Fruit fly (Drosophila melanogaster) whole organism, adult: Measurements from ENCODE around the gene neb.
A peak's percentile ranks its signal among the peaks of the same experiment; 100 is the strongest.

Experiments
- CG11617 ChIP-seq: fragments of 200-800 bp; sonication (Bioruptor generic); optimal IDR thresholded peaks from 2 replicates; lab custom pipeline; 2017; ENCODE audit warnings: mild to moderate bottlenecking, missing biosample characterization, missing genetic modification reagents, missing genetic modification characterization
- CG12768 ChIP-seq: fragments of 200-800 bp; sonication (Bioruptor generic); optimal IDR thresholded peaks from 2 replicates; lab custom pipeline; 2017; ENCODE audit warnings: missing biosample characterization, missing genetic modification characterization, mild to moderate bottlenecking, moderate library complexity, missing genetic modification reagents
- CG14711 ChIP-seq: fragments of 200-800 bp; sonication (Bioruptor generic); optimal IDR thresholded peaks from 2 replicates; lab custom pipeline; 2018; ENCODE audit warnings: missing biosample characterization, mild to moderate bottlenecking, missing genetic modification characterization, moderate library complexity
- CG1620 ChIP-seq: fragments of 200-800 bp; sonication (Bioruptor generic); optimal IDR thresholded peaks from 2 replicates; lab custom pipeline; 2016; ENCODE audit warnings: missing biosample characterization, missing genetic modification characterization
- CG5204 ChIP-seq: fragments of 200-800 bp; sonication (Bioruptor generic); optimal IDR thresholded peaks from 2 replicates; lab custom pipeline; 2016; ENCODE audit warnings: missing biosample characterization, missing genetic modification characterization
- Hr96 ChIP-seq: fragments of 200-800 bp; sonication (Bioruptor generic); optimal IDR thresholded peaks from 2 replicates; lab custom pipeline; 2016; ENCODE audit warnings: missing biosample characterization, missing genetic modification characterization
- Mnt ChIP-seq: fragments of 200-800 bp; sonication (Bioruptor generic); optimal IDR thresholded peaks from 2 replicates; lab custom pipeline; 2016; ENCODE audit warnings: missing biosample characterization, mild to moderate bottlenecking, missing genetic modification characterization
- bab1 ChIP-seq: fragments of 200-800 bp; sonication (Bioruptor generic); optimal IDR thresholded peaks from 3 replicates; lab custom pipeline; 2019; ENCODE audit warnings: missing biosample characterization, mild to moderate bottlenecking, missing genetic modification characterization, moderate library complexity
- cic ChIP-seq: fragments of 200-800 bp; sonication (Bioruptor generic); optimal IDR thresholded peaks from 2 replicates; lab custom pipeline; 2017; ENCODE audit warnings: missing biosample characterization, mild to moderate bottlenecking, missing genetic modification characterization, moderate library complexity
- cnc ChIP-seq, 2 experiments: fragments of >200 bp; optimal IDR thresholded peaks; 2 replicates each; lab custom pipeline; 2017
- kay ChIP-seq: fragments of 200-800 bp; sonication (Bioruptor generic); peaks from one replicate; lab custom pipeline; 2016; ENCODE audit warnings: missing biosample characterization, missing genetic modification characterization, borderline replicate concordance
- pad ChIP-seq: fragments of 200-800 bp; sonication (Bioruptor generic); optimal IDR thresholded peaks from 3 replicates; lab custom pipeline; 2017; ENCODE audit warnings: missing biosample characterization, missing genetic modification characterization, mild to moderate bottlenecking, moderate library complexity, missing genetic modification reagents

dm6 chr2L:20093794-20094193 is 18.2 kb downstream of the neb start, which contains the start of the genes Taf13 and nesd:
- TF ChIP-seq pad (GFP tag; lab: Kevin White, UChicago) (peak; percentile 37), CG14711 (peak; percentile 55), kay (GFP tag; lab: Kevin White, UChicago) (no peak), Hr96 (GFP tag; lab: Kevin White, UChicago) (peak; percentile 0), cnc (optimal IDR thresholded peaks at IDR 0.05; lab: Kevin White, UChicago) (no peak), Mnt (GFP tag; lab: Kevin White, UChicago) (peak; percentile 71), CG12768 (GFP tag; lab: Kevin White, UChicago) (no peak), CG5204 (GFP tag; lab: Kevin White, UChicago) (peak; percentile 52), CG1620 (GFP tag; lab: Kevin White, UChicago) (peak; percentile 55), cic (GFP tag; lab: Kevin White, UChicago) (peak; percentile 25), bab1 (GFP tag; lab: Kevin White, UChicago) (peak; percentile 31), CG11617 (GFP tag; lab: Kevin White, UChicago) (peak; percentile 59)
